Worm (Caenorhabditis elegans) whole organism, midembryonic: ENCODE measurements around the gene F22B7.1.

Source experiments
- T22C8.4 ChIP-seq: fragments of 200-800 bp; sonication (Bioruptor generic); IDR thresholded peaks from 2 replicates; pipeline ENCODE4 v1.3.6; 2022; ENCODE audit warnings: missing genetic modification characterization, missing compliant biosample characterization
- cog-1 ChIP-seq: sonication (generic microtip); optimal IDR thresholded peaks from 2 replicates; lab custom pipeline; 2016; ENCODE audit warnings: missing genetic modification characterization, missing compliant biosample characterization
- klf-2 ChIP-seq: fragments of 200-800 bp; sonication (Bioruptor generic); conservative IDR thresholded peaks from 2 replicates; pipeline ENCODE4 v1.3.6; 2022; ENCODE audit warnings: missing genetic modification reagents, missing genetic modification characterization, missing compliant biosample characterization
- med-1 ChIP-seq: sonication (generic microtip); optimal IDR thresholded peaks from 2 replicates; lab custom pipeline; 2017; ENCODE audit warnings: missing genetic modification characterization, mild to moderate bottlenecking, missing compliant biosample characterization, antibody characterized with exemption, missing genetic modification reagents; ENCODE audit not compliant: insufficient read depth
- ref-1 ChIP-seq: fragments of 200-800 bp; sonication (Bioruptor generic); conservative IDR thresholded peaks from 2 replicates; pipeline ENCODE4 v1.3.6; 2022; ENCODE audit warnings: missing genetic modification reagents, missing genetic modification characterization, missing compliant biosample characterization
- tab-1 ChIP-seq: fragments of 200-800 bp; sonication (Bioruptor generic); IDR thresholded peaks from 2 replicates; pipeline ENCODE4 v1.3.6; 2022; ENCODE audit warnings: missing genetic modification characterization, missing compliant biosample characterization
- ztf-23 ChIP-seq: fragments of 200-800 bp; sonication (Bioruptor generic); IDR thresholded peaks from 2 replicates; pipeline ENCODE4 v1.3.6; 2022; ENCODE audit warnings: missing genetic modification reagents, missing genetic modification characterization, missing compliant biosample characterization
- ztf-29 ChIP-seq: fragments of 200-800 bp; sonication (Bioruptor generic); IDR thresholded peaks from 2 replicates; pipeline ENCODE4 v1.3.6; 2022; ENCODE audit warnings: missing genetic modification reagents, missing genetic modification characterization, missing compliant biosample characterization

- TF ChIP-seq T22C8.4 (GFP tag; lab: Robert Waterston, UW) (no peak), ztf-29 (GFP tag; lab: Robert Waterston, UW) (no peak), cog-1 (tag; lab: Kevin White, UChicago) (no peak), tab-1 (GFP tag; lab: Robert Waterston, UW) (no peak), med-1 (GFP tag; lab: Kevin White, UChicago) (no peak), klf-2 (no peak), ztf-23 (no peak), ref-1 (GFP tag; lab: Robert Waterston, UW) (no peak)
Measured at ce11 chrIII:8658367-8658761, 6.8 kb upstream of the F22B7.1 start.
